6 worm cellular contexts compared by ENCODE assay signal in genomic region chrX:12172482-12173134, ce11.
TF ChIP-seq lines count a peak whose summit lies in the region.

No protein-coding gene starts in this region.

TF ChIP-seq in whole organism, L1 larva, 84 proteins besides CTCF, POLR2A, EP300 and RAD21:
- TF ChIP-seq elt-2 (tag; optimal IDR thresholded peaks at IDR 0.05; lab: Kevin White, UChicago) (peak; percentile 10), rnt-1 (tag; optimal IDR thresholded peaks at IDR 0.05; lab: Kevin White, UChicago) (peak; percentile 18), lin-14 (GFP tag; optimal IDR thresholded peaks at IDR 0.05; lab: Kevin White, UChicago) (peak; percentile 56), snpc-4 (tag; optimal IDR thresholded peaks at IDR 0.05; lab: Kevin White, UChicago) (no peak), grh-1 (GFP tag; IDR thresholded peaks at IDR 0.05; lab: Robert Waterston, UW) (no peak), nhr-20 (tag; optimal IDR thresholded peaks at IDR 0.05; lab: Kevin White, UChicago) (peak; percentile 18), nhr-90 (tag; optimal IDR thresholded peaks at IDR 0.05; lab: Kevin White, UChicago; ENCODE audit: poor library complexity) (peak; percentile 25), nhr-85 (tag; lab: Kevin White, UChicago) (peak; percentile 85), lin-35 (GFP tag; optimal IDR thresholded peaks at IDR 0.05; lab: Kevin White, UChicago) (peak in 1 of 2 experiments; percentile 1), efl-1 (optimal IDR thresholded peaks at IDR 0.05; lab: Kevin White, UChicago) (peak in 1 of 2 experiments; percentile 17), efl-1 (GFP tag; optimal IDR thresholded peaks at IDR 0.05 in 1 of 2; lab: Kevin White, UChicago) (no peak), ztf-11 (tag; optimal IDR thresholded peaks at IDR 0.05; lab: Kevin White, UChicago) (peak in 1 of 2 experiments; percentile 19)
TF ChIP-seq in whole organism, L1 larva: peak in this region for 9.

TF ChIP-seq in whole organism, L2 larva, 48 proteins besides CTCF, POLR2A, EP300 and RAD21:
- TF ChIP-seq dmd-4 (tag; optimal IDR thresholded peaks at IDR 0.05; lab: Kevin White, UChicago) (no peak), blmp-1 (tag; optimal IDR thresholded peaks at IDR 0.05; lab: Kevin White, UChicago; ENCODE audit: insufficient read depth) (no peak), elt-1 (tag; optimal IDR thresholded peaks at IDR 0.05; lab: Kevin White, UChicago) (peak; percentile 37), F13H6.1 (tag; optimal IDR thresholded peaks at IDR 0.05; lab: Kevin White, UChicago) (peak; percentile 27), crh-2 (tag; optimal IDR thresholded peaks at IDR 0.05; lab: Kevin White, UChicago) (peak; percentile 32), ceh-16 (tag; optimal IDR thresholded peaks at IDR 0.05; lab: Kevin White, UChicago) (peak; percentile 96), sma-3 (GFP tag; optimal IDR thresholded peaks at IDR 0.05; lab: Kevin White, UChicago) (peak; percentile 27), nhr-25 (tag; optimal IDR thresholded peaks at IDR 0.05; lab: Kevin White, UChicago) (peak; percentile 47), fos-1 (tag; optimal IDR thresholded peaks at IDR 0.05; lab: Kevin White, UChicago) (peak; percentile 28), C34F6.9 (tag; optimal IDR thresholded peaks at IDR 0.05; lab: Kevin White, UChicago) (no peak), nhr-11 (tag; optimal IDR thresholded peaks at IDR 0.05; lab: Kevin White, UChicago) (no peak), lin-39 (tag; optimal IDR thresholded peaks at IDR 0.05; lab: Kevin White, UChicago) (no peak), lin-11 (tag; optimal IDR thresholded peaks at IDR 0.05; lab: Kevin White, UChicago) (no peak), sma-9 (GFP tag; optimal IDR thresholded peaks at IDR 0.05; lab: Kevin White, UChicago) (peak; percentile 84), sma-9 (tag; optimal IDR thresholded peaks at IDR 0.05; lab: Kevin White, UChicago) (no peak), nhr-129 (tag; optimal IDR thresholded peaks at IDR 0.05; lab: Kevin White, UChicago) (peak; percentile 54)

TF ChIP-seq in whole organism, L3 larva, 47 proteins besides CTCF, POLR2A, EP300 and RAD21:
- TF ChIP-seq pqm-1 (tag; optimal IDR thresholded peaks at IDR 0.05; lab: Kevin White, UChicago) = peak; percentile 70
- peak; percentile 46 for TF ChIP-seq jun-1 (tag; optimal IDR thresholded peaks at IDR 0.05; lab: Kevin White, UChicago)
- TF ChIP-seq ztf-11 (tag; optimal IDR thresholded peaks at IDR 0.05; lab: Kevin White, UChicago) = no peak
- no peak for TF ChIP-seq mml-1 (tag; optimal IDR thresholded peaks at IDR 0.05; lab: Kevin White, UChicago)
- TF ChIP-seq mdl-1 (tag; optimal IDR thresholded peaks at IDR 0.05; lab: Kevin White, UChicago) = no peak
- peak; percentile 90 for TF ChIP-seq elt-1 (tag; optimal IDR thresholded peaks at IDR 0.05; lab: Kevin White, UChicago)
- peak; percentile 9 for TF ChIP-seq pha-4 (tag; optimal IDR thresholded peaks at IDR 0.05; lab: Kevin White, UChicago)
- TF ChIP-seq ztf-4 (tag; optimal IDR thresholded peaks at IDR 0.05; lab: Kevin White, UChicago) = no peak
- TF ChIP-seq nhr-25 (tag; optimal IDR thresholded peaks at IDR 0.05; lab: Kevin White, UChicago) = peak; percentile 55
- no peak for TF ChIP-seq egl-27 (tag; optimal IDR thresholded peaks at IDR 0.05; lab: Kevin White, UChicago)
- TF ChIP-seq lsy-12 (tag; optimal IDR thresholded peaks at IDR 0.05; lab: Kevin White, UChicago) = no peak
- TF ChIP-seq unc-62 (GFP tag; optimal IDR thresholded peaks at IDR 0.05; lab: Kevin White, UChicago) = no peak
- no peak for TF ChIP-seq unc-39 (tag; optimal IDR thresholded peaks at IDR 0.05; lab: Kevin White, UChicago)
- TF ChIP-seq nfya-1 (tag; optimal IDR thresholded peaks at IDR 0.05; lab: Kevin White, UChicago; ENCODE audit: insufficient read depth) = no peak
- peak; percentile 94 for TF ChIP-seq elt-2 (tag; optimal IDR thresholded peaks at IDR 0.05; lab: Kevin White, UChicago)
- TF ChIP-seq lin-39 (tag; optimal IDR thresholded peaks at IDR 0.05; lab: Kevin White, UChicago) = no peak

TF ChIP-seq in whole organism, L4 larva, 104 proteins besides CTCF, POLR2A, EP300 and RAD21 (continues in another document):
- no peak for TF ChIP-seq attf-4 (tag; optimal IDR thresholded peaks at IDR 0.05; lab: Kevin White, UChicago)
- TF ChIP-seq ceh-44 (GFP tag; IDR thresholded peaks at IDR 0.05; lab: Robert Waterston, UW) = no peak
- TF ChIP-seq dpl-1 (GFP tag; optimal IDR thresholded peaks at IDR 0.05; lab: Kevin White, UChicago) = no peak
- TF ChIP-seq Y75B8A.6 (GFP tag; IDR thresholded peaks at IDR 0.05; lab: Robert Waterston, UW) = no peak
- peak; percentile 70; the same call in 1 of the 2 replicates for TF ChIP-seq php-3 (GFP tag; IDR thresholded peaks at IDR 0.05; lab: Robert Waterston, UW)
- peak; percentile 37; the same call in 1 of the 2 replicates for TF ChIP-seq pha-4 (GFP tag; IDR thresholded peaks at IDR 0.05; lab: Robert Waterston, UW)
- TF ChIP-seq pha-4 (tag; optimal IDR thresholded peaks at IDR 0.05; lab: Kevin White, UChicago) = no peak
- TF ChIP-seq snpc-1.2 (GFP tag; IDR thresholded peaks at IDR 0.05; lab: Robert Waterston, UW) = no peak
- TF ChIP-seq snpc-4 (tag; optimal IDR thresholded peaks at IDR 0.05; lab: Kevin White, UChicago) = no peak
- TF ChIP-seq spr-3 (GFP tag; optimal IDR thresholded peaks at IDR 0.05; lab: Kevin White, UChicago) = no peak
- TF ChIP-seq nhr-10 (tag; optimal IDR thresholded peaks at IDR 0.05; lab: Kevin White, UChicago) = peak; percentile 64
- TF ChIP-seq cey-2 (tag; optimal IDR thresholded peaks at IDR 0.05; lab: Kevin White, UChicago; ENCODE audit: borderline replicate concordance, insufficient read depth) = no peak
- TF ChIP-seq ZK546.5 (tag; optimal IDR thresholded peaks at IDR 0.05; lab: Kevin White, UChicago) = no peak
- no peak for TF ChIP-seq zip-2 (tag; optimal IDR thresholded peaks at IDR 0.05; lab: Kevin White, UChicago)
- TF ChIP-seq lin-1 (GFP tag; IDR thresholded peaks at IDR 0.05; lab: Robert Waterston, UW) = peak; percentile 62; the same call in 1 of the 2 replicates
- TF ChIP-seq ztf-11 (tag; optimal IDR thresholded peaks at IDR 0.05; lab: Kevin White, UChicago) = no peak
- no peak for TF ChIP-seq sdz-12 (GFP tag; optimal IDR thresholded peaks at IDR 0.05; lab: Kevin White, UChicago)
- TF ChIP-seq ctbp-1 (GFP tag; IDR thresholded peaks at IDR 0.05; lab: Robert Waterston, UW) = no peak

TF ChIP-seq in whole organism, mixed stage, embryonic, 35 proteins besides CTCF, POLR2A, EP300 and RAD21 (continues in another document):
- no peak for TF ChIP-seq tbx-8 (GFP tag; optimal IDR thresholded peaks at IDR 0.05; lab: Kevin White, UChicago)
- TF ChIP-seq bed-3 (GFP tag; optimal IDR thresholded peaks at IDR 0.05; lab: Kevin White, UChicago) = no peak
- TF ChIP-seq blmp-1 (tag; optimal IDR thresholded peaks at IDR 0.05; lab: Kevin White, UChicago) = no peak
- TF ChIP-seq pha-4 (tag; optimal IDR thresholded peaks at IDR 0.05; lab: Kevin White, UChicago) = no peak
- TF ChIP-seq ces-1 (GFP tag; optimal IDR thresholded peaks at IDR 0.05; lab: Kevin White, UChicago) = no peak
- no peak for TF ChIP-seq unc-39 (tag; optimal IDR thresholded peaks at IDR 0.05; lab: Kevin White, UChicago)
- no peak for TF ChIP-seq mab-5 (tag; optimal IDR thresholded peaks at IDR 0.05; lab: Kevin White, UChicago)
- TF ChIP-seq unc-62 (GFP tag; optimal IDR thresholded peaks at IDR 0.05; lab: Kevin White, UChicago) = peak; percentile 18
- no peak for TF ChIP-seq nhr-237 (tag; optimal IDR thresholded peaks at IDR 0.05; lab: Kevin White, UChicago)
- no peak for TF ChIP-seq lsy-2 (tag; optimal IDR thresholded peaks at IDR 0.05; lab: Kevin White, UChicago)
- no peak for TF ChIP-seq ceh-83 (GFP tag; optimal IDR thresholded peaks at IDR 0.05; lab: Kevin White, UChicago)
- no peak for TF ChIP-seq nhr-12 (tag; optimal IDR thresholded peaks at IDR 0.05; lab: Kevin White, UChicago)
- peak; percentile 28 for TF ChIP-seq nhr-2 (tag; optimal IDR thresholded peaks at IDR 0.05; lab: Kevin White, UChicago)
- no peak for TF ChIP-seq cnd-1 (tag; optimal IDR thresholded peaks at IDR 0.05; lab: Kevin White, UChicago)
- TF ChIP-seq elt-1 (tag; optimal IDR thresholded peaks at IDR 0.05; lab: Kevin White, UChicago; ENCODE audit: borderline replicate concordance, insufficient read depth) = peak; percentile 92
- no peak for TF ChIP-seq lin-13 (tag; optimal IDR thresholded peaks at IDR 0.05; lab: Kevin White, UChicago)
- no peak for TF ChIP-seq ceh-43 (GFP tag; optimal IDR thresholded peaks at IDR 0.05; lab: Kevin White, UChicago)
- TF ChIP-seq sem-2 (GFP tag; optimal IDR thresholded peaks at IDR 0.05; lab: Kevin White, UChicago) = no peak
- no peak for TF ChIP-seq snpc-4 (tag; optimal IDR thresholded peaks at IDR 0.05; lab: Kevin White, UChicago)
- TF ChIP-seq nhr-76 (tag; optimal IDR thresholded peaks at IDR 0.05; lab: Kevin White, UChicago) = no peak

TF ChIP-seq in whole organism, young adult, 124 proteins besides CTCF, POLR2A, EP300 and RAD21:
- TF ChIP-seq B0336.3 (GFP tag; IDR thresholded peaks at IDR 0.05; lab: Robert Waterston, UW) (peak; percentile 33; the same call in 1 of the 2 replicates), chd-7 (tag; optimal IDR thresholded peaks at IDR 0.05; lab: Kevin White, UChicago) (peak; percentile 31), dox-1 (GFP tag; IDR thresholded peaks at IDR 0.05; lab: Robert Waterston, UW) (peak; percentile 56; the same call in 1 of the 2 replicates), nhr-90 (tag; optimal IDR thresholded peaks at IDR 0.05; lab: Kevin White, UChicago) (peak; percentile 60), tbp1 (GFP tag; optimal IDR thresholded peaks at IDR 0.05; lab: Kevin White, UChicago) (peak; percentile 14), atf-7 (tag; optimal IDR thresholded peaks at IDR 0.05; lab: Kevin White, UChicago) (peak; percentile 6), unc-62 (GFP tag; optimal IDR thresholded peaks at IDR 0.05; lab: Kevin White, UChicago) (peak; percentile 96), cebp-1 (GFP tag; IDR thresholded peaks at IDR 0.05; lab: Robert Waterston, UW) (peak; percentile 93), cebp-1 (tag; optimal IDR thresholded peaks at IDR 0.05; lab: Kevin White, UChicago) (peak; percentile 95), nfyb-1 (GFP tag; IDR thresholded peaks at IDR 0.05; lab: Robert Waterston, UW) (peak; percentile 68), egrh-3 (GFP tag; IDR thresholded peaks at IDR 0.05; lab: Robert Waterston, UW) (no peak), nhr-80 (tag; optimal IDR thresholded peaks at IDR 0.05; lab: Kevin White, UChicago) (peak; percentile 98), ztf-22 (GFP tag; optimal IDR thresholded peaks at IDR 0.05; lab: Kevin White, UChicago) (peak; percentile 3), ets-4 (GFP tag; optimal IDR thresholded peaks at IDR 0.05; lab: Kevin White, UChicago) (peak; percentile 71), let-607 (tag; optimal IDR thresholded peaks at IDR 0.05; lab: Kevin White, UChicago) (peak; percentile 43 to 56), ztf-26 (tag; optimal IDR thresholded peaks at IDR 0.05; lab: Kevin White, UChicago) (no peak), sdz-38 (tag; optimal IDR thresholded peaks at IDR 0.05; lab: Kevin White, UChicago) (no peak), Y53F4B.3 (GFP tag; IDR thresholded peaks at IDR 0.05; lab: Robert Waterston, UW) (no peak), nhr-27 (tag; optimal IDR thresholded peaks at IDR 0.05; lab: Kevin White, UChicago) (no peak)
